Fruit fly (Drosophila melanogaster) ovary, adult (tissue): ENCODE data around the gene CG17327.

Experiments used
- CG17801 ChIP-seq: fragments of 200-800 bp; optimal IDR thresholded peaks from 2 replicates; lab custom pipeline; 2019; ENCODE audit warnings: missing biosample characterization, mild to moderate bottlenecking, missing genetic modification characterization, moderate library complexity; ENCODE audit not compliant: partially characterized antibody

The CG17327 gene

DNA sequence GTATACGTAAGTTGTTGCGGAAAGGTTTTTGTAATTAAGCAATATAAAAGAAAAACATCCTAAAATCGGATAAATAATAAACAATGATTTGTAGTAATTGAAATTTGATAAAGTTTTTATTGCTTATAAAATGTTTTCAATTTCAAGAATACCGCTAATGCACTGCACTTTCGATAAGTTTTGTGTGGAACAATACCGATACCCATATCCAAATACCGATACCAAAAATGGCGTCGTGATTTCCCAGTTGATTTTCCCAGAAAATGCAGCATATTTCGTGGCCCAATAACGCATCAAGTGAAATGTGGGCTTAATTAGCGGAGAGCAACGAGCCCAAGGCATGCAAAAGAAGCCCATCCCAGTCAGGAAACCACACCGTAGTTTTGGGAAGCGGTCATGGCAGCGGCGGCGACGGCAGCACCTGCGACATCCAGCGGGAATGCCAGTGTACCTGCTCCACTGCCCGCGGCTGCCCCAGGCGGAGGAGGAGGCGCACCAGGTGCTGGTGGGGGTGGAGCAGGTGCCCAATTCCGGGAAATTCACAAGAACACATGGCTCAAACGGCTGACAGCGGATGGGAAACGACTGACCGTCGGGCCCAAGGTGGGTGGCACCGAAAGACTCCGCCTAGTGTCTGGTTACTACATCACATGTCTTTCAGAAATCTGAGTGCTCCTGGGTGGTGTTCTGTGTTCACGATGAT, 11.5 kb downstream of the CG17327 start, which contains the start of gene CG31342:
TSS of gene CG31342 (plus strand) at position 214 of the 703 bp plus-strand sequence.
- peak; percentile 48 for TF ChIP-seq CG17801 (GFP tag; lab: Kevin White, UChicago)

DNA sequence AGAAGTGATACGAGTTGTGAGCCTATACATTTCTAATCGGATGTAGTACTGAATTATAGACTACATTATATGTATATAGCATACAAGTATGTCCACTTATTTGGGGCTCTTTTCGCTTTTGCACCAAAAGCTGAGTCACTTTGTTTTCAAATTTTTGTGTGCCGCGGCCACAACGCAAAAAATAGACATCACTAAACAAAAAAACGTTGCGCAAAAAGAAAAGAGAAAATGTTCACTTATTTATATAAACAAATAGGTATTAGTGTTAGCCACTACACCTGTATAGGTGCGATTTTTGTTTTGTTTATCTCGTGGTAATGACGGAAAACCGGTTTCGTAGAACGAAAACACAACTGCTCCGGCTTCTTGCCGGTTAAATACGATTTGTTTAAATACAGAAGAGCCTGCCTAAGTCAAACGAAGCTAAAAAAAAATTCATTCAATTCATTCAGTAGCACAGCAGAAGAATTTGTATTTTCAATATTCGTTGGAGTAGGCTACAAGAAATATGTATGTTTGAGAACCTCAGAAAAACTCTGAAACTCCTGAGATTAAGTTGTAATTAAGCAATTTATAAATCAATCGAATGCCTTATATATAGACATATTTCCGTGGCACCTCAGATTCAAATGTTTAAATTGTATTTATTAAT, 14.4 kb downstream of the CG17327 start:
- no peak for TF ChIP-seq CG17801 (GFP tag; lab: Kevin White, UChicago)

- peak; percentile 54 for TF ChIP-seq CG17801 (GFP tag; lab: Kevin White, UChicago)
Observed at dm6 chr3R:12982167-12982981, 15.2 kb downstream of the CG17327 start.

dm6 chr3R:12981334-12982166, 16.0 kb downstream of the CG17327 start:
- peak; percentile 72 for TF ChIP-seq CG17801 (GFP tag; lab: Kevin White, UChicago)

dm6 chr3R:12980628-12981219, 16.8 kb downstream of the CG17327 start, which contains the start of gene Paip2:
TSS of gene Paip2 (plus strand) at chr3R:12980792.
- no peak for TF ChIP-seq CG17801 (GFP tag; lab: Kevin White, UChicago)

- no peak for TF ChIP-seq CG17801 (GFP tag; lab: Kevin White, UChicago)
Observed at dm6 chr3R:12977371-12978050, 20.0 kb downstream of the CG17327 start, which contains the start of the genes CG7381 and CG7091. TSS of gene CG7381 (minus strand) at chr3R:12977471. TSS of gene CG7091 (plus strand) at chr3R:12978000.

dm6 chr3R:12975223-12975622, 22.3 kb downstream of the CG17327 start:
- no peak for TF ChIP-seq CG17801 (GFP tag; lab: Kevin White, UChicago)

- no peak for TF ChIP-seq CG17801 (GFP tag; lab: Kevin White, UChicago)
Observed at dm6 chr3R:12974447-12974846, 23.1 kb downstream of the CG17327 start.

- no peak for TF ChIP-seq CG17801 (GFP tag; lab: Kevin White, UChicago)
Observed at dm6 chr3R:12972106-12972505, 25.4 kb downstream of the CG17327 start.

DNA sequence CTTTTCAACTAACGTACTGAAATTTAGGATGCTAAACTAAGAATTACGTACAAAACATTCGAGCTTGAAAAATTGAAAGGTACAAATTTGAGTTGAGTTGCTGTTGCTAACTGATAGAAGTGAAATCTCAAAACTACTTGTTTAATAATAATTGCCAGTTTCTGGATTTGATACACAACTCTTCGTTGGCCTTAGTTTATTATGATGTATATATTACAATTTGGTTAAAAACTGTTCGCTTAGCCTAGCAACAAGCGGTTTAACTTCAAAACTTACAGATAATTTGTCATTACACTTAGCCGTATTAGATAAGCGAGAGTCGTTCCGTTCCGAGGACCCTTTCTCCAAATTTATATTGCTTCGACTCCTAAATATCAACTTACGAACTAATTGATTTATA, 29.9 kb downstream of the CG17327 start, which contains the start of the genes CG14384 and grsm:
TSS of gene CG14384 (minus strand) at position 101 of the 400 bp plus-strand sequence.
TSS of gene grsm (minus strand) at position 101 of the 400 bp plus-strand sequence.
- TF ChIP-seq CG17801 (GFP tag; lab: Kevin White, UChicago), result no peak

- TF ChIP-seq CG17801 (GFP tag; lab: Kevin White, UChicago), result no peak
Observed at dm6 chr3R:12964043-12964442, 33.5 kb downstream of the CG17327 start.

DNA sequence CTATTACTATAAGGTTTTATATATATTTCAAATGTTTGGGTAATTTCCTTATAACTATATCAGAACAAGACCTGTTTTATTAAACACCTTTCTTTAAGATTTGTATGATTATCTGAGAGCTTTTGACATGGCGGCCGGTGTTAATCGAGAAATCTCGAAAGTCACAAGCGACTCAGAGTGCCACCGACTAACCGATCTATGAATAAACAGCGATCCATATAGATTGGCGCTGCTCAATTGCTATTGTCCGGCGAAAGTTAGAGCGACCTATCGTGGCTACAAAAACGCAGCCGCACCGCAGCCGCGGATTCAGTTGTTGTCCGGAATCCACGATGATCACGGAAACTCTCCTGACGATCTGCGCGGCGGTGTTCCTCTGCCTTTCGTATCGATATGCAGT, 34.0 kb downstream of the CG17327 start, which contains the start of gene Cyp304a1:
TSS of gene Cyp304a1 (plus strand) at position 301 of the 400 bp plus-strand sequence.
- TF ChIP-seq CG17801 (GFP tag; lab: Kevin White, UChicago), result no peak

DNA sequence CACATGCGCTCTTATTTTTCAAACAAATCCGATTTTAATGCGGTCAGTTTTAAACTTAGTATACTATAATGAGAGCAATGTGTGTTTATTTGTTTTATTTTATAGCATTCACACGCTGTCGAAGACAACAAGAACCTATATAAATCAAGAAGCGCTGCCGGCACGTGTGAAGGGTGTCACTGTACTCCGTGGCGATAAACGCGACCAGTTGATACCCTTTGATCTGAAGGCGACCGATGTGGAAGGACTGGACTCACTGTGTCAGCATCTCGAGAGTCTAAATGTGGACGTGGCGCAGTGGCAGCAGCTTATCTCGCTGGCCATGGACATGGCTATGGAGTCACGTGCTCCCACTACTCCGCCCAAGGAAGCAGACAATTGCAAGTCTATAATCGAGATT, 34.9 kb downstream of the CG17327 start:
- TF ChIP-seq CG17801 (GFP tag; lab: Kevin White, UChicago), result no peak
